Worm (Caenorhabditis elegans) whole organism, young adult: Measurements from ENCODE around the gene rab-14.

Experiments
- B0035.1 ChIP-seq: sonication (generic microtip); optimal IDR thresholded peaks from 2 replicates; lab custom pipeline; 2016; ENCODE audit warnings: missing genetic modification characterization, mild to moderate bottlenecking, missing compliant biosample characterization, missing genotype, missing genetic modification reagents
- B0261.1 ChIP-seq: sonication (generic microtip); optimal IDR thresholded peaks from 2 replicates; lab custom pipeline; 2016; ENCODE audit warnings: mild to moderate bottlenecking, missing genetic modification characterization, moderate library complexity, missing compliant biosample characterization
- B0336.3 ChIP-seq: fragments of 200-800 bp; sonication (Bioruptor generic); IDR thresholded peaks from 2 replicates; pipeline ENCODE4 v1.3.6; 2022; ENCODE audit warnings: missing genetic modification characterization, missing compliant biosample characterization
- F22D6.2 ChIP-seq: sonication (generic microtip); optimal IDR thresholded peaks from 2 replicates; lab custom pipeline; 2016; ENCODE audit warnings: mild to moderate bottlenecking, missing genetic modification characterization, missing compliant biosample characterization
- F39B2.1 ChIP-seq: fragments of 200-800 bp; sonication (Bioruptor generic); IDR thresholded peaks from 2 replicates; pipeline ENCODE4 v1.3.6; 2022; ENCODE audit warnings: missing genetic modification reagents, missing genetic modification characterization, missing compliant biosample characterization
- F52B5.7 ChIP-seq: sonication (generic microtip); optimal IDR thresholded peaks from 2 replicates; lab custom pipeline; 2016; ENCODE audit warnings: mild to moderate bottlenecking, missing genetic modification characterization, missing compliant biosample characterization
- F55B11.4 ChIP-seq: sonication (generic microtip); optimal IDR thresholded peaks from 2 replicates; lab custom pipeline; 2016; ENCODE audit warnings: missing compliant biosample characterization, missing genetic modification characterization, borderline replicate concordance; ENCODE audit not compliant: insufficient read depth
- K11D2.4 ChIP-seq: fragments of 200-800 bp; sonication (Bioruptor generic); IDR thresholded peaks from 2 replicates; pipeline ENCODE4 v1.3.6; 2022; ENCODE audit warnings: missing genetic modification reagents, missing genetic modification characterization, missing compliant biosample characterization
- K12H6.12 ChIP-seq: fragments of 200-800 bp; sonication (Bioruptor generic); optimal IDR thresholded peaks from 2 replicates; lab custom pipeline; 2018; ENCODE audit warnings: mild to moderate bottlenecking, missing genetic modification characterization, missing compliant biosample characterization
- Y56A3A.18 ChIP-seq: fragments of 200-800 bp; sonication (Bioruptor generic); IDR thresholded peaks from 2 replicates; pipeline ENCODE4 v1.3.6; 2022; ENCODE audit warnings: missing genetic modification reagents, missing genetic modification characterization, missing compliant biosample characterization
- Y79H2A.3 ChIP-seq: fragments of 200-800 bp; sonication (Bioruptor generic); conservative IDR thresholded peaks from 2 replicates; pipeline ENCODE4 v1.3.6; 2022; ENCODE audit warnings: missing genetic modification reagents, missing genetic modification characterization, missing compliant biosample characterization
- ZK185.1 ChIP-seq: sonication (generic microtip); optimal IDR thresholded peaks from 2 replicates; lab custom pipeline; 2016; ENCODE audit warnings: mild to moderate bottlenecking, missing genetic modification characterization, missing compliant biosample characterization; ENCODE audit not compliant: poor library complexity, severe bottlenecking
- ama-1 ChIP-seq, 3 experiments: fragments of 150-350 bp in 1 of 3; sonication (generic microtip) in 2 of 3; optimal IDR thresholded peaks; 2 replicates each; lab custom pipeline; 2014 to 2018; ENCODE audit warnings: missing biosample characterization in 2 of 3, missing genetic modification characterization in 2 of 3, missing genetic modification reagents in 2 of 3
- attf-3 ChIP-seq: fragments of 200-800 bp; sonication (Bioruptor generic); conservative IDR thresholded peaks from 2 replicates; pipeline ENCODE4 v1.3.6; 2022; ENCODE audit warnings: missing genetic modification reagents, missing genetic modification characterization, missing compliant biosample characterization
- attf-5 ChIP-seq: fragments of 200-800 bp; sonication (Bioruptor generic); optimal IDR thresholded peaks from 2 replicates; lab custom pipeline; 2018; ENCODE audit warnings: mild to moderate bottlenecking, missing genetic modification characterization, missing compliant biosample characterization
- cebp-1 ChIP-seq, 2 experiments: fragments of 200-800 bp in 1 of 2; sonication (Bioruptor generic) in 1 of 2; sonication (generic microtip) in 1 of 2; IDR thresholded peaks in 1 of 2; optimal IDR thresholded peaks in 1 of 2; 2 replicates each; pipeline versions ENCODE4 v1.3.6 to Lab custom; 2017 to 2022; ENCODE audit warnings: missing compliant biosample characterization in 2 of 2, missing genetic modification characterization in 2 of 2, mild to moderate bottlenecking in 1 of 2, missing genetic modification reagents in 1 of 2, moderate library complexity in 1 of 2
- cebp-2 ChIP-seq: fragments of 200-800 bp; sonication (Bioruptor generic); IDR thresholded peaks from 2 replicates; pipeline ENCODE4 v1.3.6; 2022; ENCODE audit warnings: missing genetic modification characterization, missing compliant biosample characterization
- ceh-27 ChIP-seq: fragments of 200-800 bp; sonication (Bioruptor generic); optimal IDR thresholded peaks from 2 replicates; lab custom pipeline; 2018; ENCODE audit warnings: mild to moderate bottlenecking, missing genetic modification characterization, moderate library complexity, missing compliant biosample characterization
- ceh-40 ChIP-seq: fragments of 200-800 bp; sonication (Bioruptor generic); IDR thresholded peaks from 2 replicates; pipeline ENCODE4 v1.3.6; 2022; ENCODE audit warnings: missing genetic modification characterization, missing compliant biosample characterization
- dpff-1 ChIP-seq: sonication (generic microtip); optimal IDR thresholded peaks from 2 replicates; lab custom pipeline; 2017; ENCODE audit warnings: mild to moderate bottlenecking, missing genetic modification characterization, missing compliant biosample characterization
- egl-44 ChIP-seq: fragments of 200-800 bp; sonication (Bioruptor generic); IDR thresholded peaks from 2 replicates; pipeline ENCODE4 v1.3.6; 2022; ENCODE audit warnings: missing genetic modification reagents, missing genetic modification characterization, missing compliant biosample characterization
- hmg-1.2 ChIP-seq: fragments of 200-800 bp; sonication (Bioruptor generic); IDR thresholded peaks from 2 replicates; pipeline ENCODE4 v1.3.6; 2022; ENCODE audit warnings: missing genetic modification reagents, missing genetic modification characterization, missing compliant biosample characterization
- hmg-20 ChIP-seq: fragments of 200-800 bp; sonication (Bioruptor generic); IDR thresholded peaks from 2 replicates; pipeline ENCODE4 v1.3.6; 2022; ENCODE audit warnings: missing genetic modification reagents, missing genetic modification characterization, missing compliant biosample characterization
- hsf-1 ChIP-seq: fragments of 200-800 bp; sonication (Bioruptor generic); IDR thresholded peaks from 2 replicates; pipeline ENCODE4 v1.3.6; 2022; ENCODE audit warnings: missing genetic modification reagents, missing genetic modification characterization, missing compliant biosample characterization
- let-526 ChIP-seq: fragments of 200-800 bp; sonication (Bioruptor generic); IDR thresholded peaks from 2 replicates; pipeline ENCODE4 v1.3.6; 2022; ENCODE audit warnings: missing genetic modification reagents, missing genetic modification characterization, missing compliant biosample characterization
- let-607 ChIP-seq, 2 experiments: fragments of 200-800 bp in 1 of 2; sonication (Bioruptor generic) in 1 of 2; sonication (generic microtip) in 1 of 2; optimal IDR thresholded peaks; 2 replicates each; lab custom pipeline; 2016 to 2018; ENCODE audit warnings: mild to moderate bottlenecking in 2 of 2, missing compliant biosample characterization in 2 of 2, missing genetic modification characterization in 2 of 2, moderate library complexity in 2 of 2, missing genotype in 1 of 2
- lin-26 ChIP-seq: fragments of 200-800 bp; sonication (Bioruptor generic); IDR thresholded peaks from 2 replicates; pipeline ENCODE4 v1.3.6; 2022; ENCODE audit warnings: missing genetic modification reagents, missing genetic modification characterization, missing compliant biosample characterization
- lin-40 ChIP-seq: sonication (generic microtip); optimal IDR thresholded peaks from 2 replicates; lab custom pipeline; 2016; ENCODE audit warnings: missing genetic modification characterization, mild to moderate bottlenecking, missing compliant biosample characterization, missing genotype, missing genetic modification reagents
- lir-1 ChIP-seq: fragments of 200-800 bp; sonication (Bioruptor generic); conservative IDR thresholded peaks from 2 replicates; pipeline ENCODE4 v1.3.6; 2022; ENCODE audit warnings: missing genetic modification reagents, missing genetic modification characterization, missing compliant biosample characterization
- madf-10 ChIP-seq: sonication (generic microtip); optimal IDR thresholded peaks from 2 replicates; lab custom pipeline; 2016; ENCODE audit warnings: mild to moderate bottlenecking, missing genetic modification characterization, missing compliant biosample characterization
- mxl-1 ChIP-seq: sonication (generic microtip); optimal IDR thresholded peaks from 2 replicates; lab custom pipeline; 2016; ENCODE audit warnings: missing genetic modification characterization, missing compliant biosample characterization
- nfya-2 ChIP-seq: fragments of 200-800 bp; sonication (Bioruptor generic); IDR thresholded peaks from 2 replicates; pipeline ENCODE4 v1.3.6; 2022; ENCODE audit warnings: missing genetic modification reagents, missing genetic modification characterization, missing compliant biosample characterization
- nfyb-1 ChIP-seq: fragments of 200-800 bp; sonication (Bioruptor generic); IDR thresholded peaks from 2 replicates; pipeline ENCODE4 v1.3.6; 2022; ENCODE audit warnings: missing genetic modification reagents, missing genetic modification characterization, missing compliant biosample characterization
- nhr-80 ChIP-seq: sonication (generic microtip); optimal IDR thresholded peaks from 2 replicates; lab custom pipeline; 2016; ENCODE audit warnings: missing genetic modification characterization, missing compliant biosample characterization
- pbrm-1 ChIP-seq: fragments of 200-800 bp; sonication (Bioruptor generic); IDR thresholded peaks from 2 replicates; pipeline ENCODE4 v1.3.6; 2022; ENCODE audit warnings: missing genetic modification reagents, missing genetic modification characterization, missing compliant biosample characterization
- snpc-4 ChIP-seq, 5 experiments: fragments of 150-350 bp in 1 of 5; sonication (generic microtip) in 4 of 5; optimal IDR thresholded peaks; 2 replicates each; lab custom pipeline; 2014 to 2018; ENCODE audit warnings: missing genetic modification characterization in 5 of 5, missing biosample characterization in 3 of 5, antibody characterized with exemption in 2 of 5, mild to moderate bottlenecking in 2 of 5, missing compliant biosample characterization in 2 of 5, missing genotype in 2 of 5, moderate library complexity in 2 of 5, missing genetic modification reagents in 1 of 5
- somi-1 ChIP-seq: fragments of 200-800 bp; sonication (Bioruptor generic); optimal IDR thresholded peaks from 2 replicates; lab custom pipeline; 2018; ENCODE audit warnings: mild to moderate bottlenecking, missing genetic modification characterization, missing compliant biosample characterization
- sptf-2 ChIP-seq: fragments of 200-800 bp; sonication (Bioruptor generic); optimal IDR thresholded peaks from 2 replicates; lab custom pipeline; 2018; ENCODE audit warnings: mild to moderate bottlenecking, missing genetic modification characterization, missing compliant biosample characterization
- tbx-9 ChIP-seq: sonication (generic microtip); optimal IDR thresholded peaks from 2 replicates; lab custom pipeline; 2016; ENCODE audit warnings: borderline replicate concordance, missing genetic modification characterization, inconsistent platforms, missing compliant biosample characterization
- tlf-1 ChIP-seq: fragments of 200-800 bp; sonication (Bioruptor generic); optimal IDR thresholded peaks from 2 replicates; lab custom pipeline; 2018; ENCODE audit warnings: mild to moderate bottlenecking, missing genetic modification characterization, missing compliant biosample characterization
- unc-62 ChIP-seq: fragments of 150-350 bp; optimal IDR thresholded peaks from 2 replicates; lab custom pipeline; 2014; ENCODE audit warnings: missing biosample characterization, missing genetic modification reagents, missing genetic modification characterization
- zfh-2 ChIP-seq: fragments of 200-800 bp; sonication (Bioruptor generic); conservative IDR thresholded peaks from 2 replicates; pipeline ENCODE4 v1.3.6; 2022; ENCODE audit warnings: missing genetic modification reagents, missing genetic modification characterization, missing compliant biosample characterization
- zim-3 ChIP-seq: sonication (generic microtip); optimal IDR thresholded peaks from 2 replicates; lab custom pipeline; 2017; ENCODE audit warnings: mild to moderate bottlenecking, missing genetic modification characterization, moderate library complexity, missing compliant biosample characterization
- ztf-18 ChIP-seq: sonication (generic microtip); optimal IDR thresholded peaks from 2 replicates; lab custom pipeline; 2016; ENCODE audit warnings: missing genotype, mild to moderate bottlenecking, missing genetic modification characterization, missing compliant biosample characterization
- ztf-22 ChIP-seq: fragments of 200-800 bp; sonication (Bioruptor generic); optimal IDR thresholded peaks from 2 replicates; lab custom pipeline; 2018; ENCODE audit warnings: mild to moderate bottlenecking, missing genetic modification characterization, moderate library complexity, missing compliant biosample characterization
- ztf-3 ChIP-seq: fragments of 200-800 bp; sonication (Bioruptor generic); optimal IDR thresholded peaks from 2 replicates; lab custom pipeline; 2018; ENCODE audit warnings: mild to moderate bottlenecking, missing genetic modification characterization, missing compliant biosample characterization
- ztf-6 ChIP-seq: fragments of 200-800 bp; sonication (Bioruptor generic); IDR thresholded peaks from 2 replicates; pipeline ENCODE4 v1.3.6; 2022; ENCODE audit warnings: missing genetic modification reagents, missing genetic modification characterization, missing compliant biosample characterization

rab-14 gene

ce11 chrX:15607498-15608019, 1.1 kb upstream of the rab-14 start, which contains the start of gene nipi-3 (continued):
- TF ChIP-seq let-526 (GFP tag; lab: Robert Waterston, UW) (peak; percentile 88), ztf-18 (peak; percentile 71), let-607 (tag; optimal IDR thresholded peaks at IDR 0.05; lab: Kevin White, UChicago) (peak; percentile 73 to 91), madf-10 (peak; percentile 90), lin-26 (GFP tag; lab: Robert Waterston, UW) (peak; percentile 83), attf-5 (GFP tag; lab: Kevin White, UChicago) (peak; percentile 95), attf-3 (peak; percentile 31; the same call in 1 of the 2 replicates), lin-40 (tag; lab: Kevin White, UChicago) (peak; percentile 94), Y56A3A.18 (GFP tag; lab: Robert Waterston, UW) (peak; percentile 69; the same call in 1 of the 2 replicates), pbrm-1 (GFP tag; lab: Robert Waterston, UW) (peak; percentile 90), K11D2.4 (peak; percentile 95), hmg-20 (GFP tag; lab: Robert Waterston, UW) (0 out of 2 replicates have a peak, but pooled peaks have one; percentile 35), ztf-3 (GFP tag; lab: Kevin White, UChicago) (peak; percentile 58), nfyb-1 (GFP tag; lab: Robert Waterston, UW) (peak; percentile 92), ceh-27 (peak; percentile 86), tlf-1 (peak; percentile 70), snpc-4 (GFP tag; optimal IDR thresholded peaks at IDR 0.05; lab: Kevin White, UChicago) (peak; percentile 18), snpc-4 (tag; optimal IDR thresholded peaks at IDR 0.05; lab: Kevin White, UChicago) (peak; percentile 13 to 74 (median 66)), ZK185.1 (tag; lab: Kevin White, UChicago) (peak; percentile 84), B0336.3 (peak; percentile 73), unc-62 (GFP tag; lab: Kevin White, UChicago) (peak; percentile 93), zfh-2 (GFP tag; lab: Robert Waterston, UW) (peak; percentile 94), lir-1 (GFP tag; lab: Robert Waterston, UW) (peak; percentile 77; the same call in 1 of the 2 replicates), ztf-6 (GFP tag; lab: Robert Waterston, UW) (no peak), mxl-1 (no peak), nhr-80 (tag; lab: Kevin White, UChicago) (peak; percentile 99), hmg-1.2 (peak; percentile 65), K12H6.12 (tag; lab: Kevin White, UChicago) (peak; percentile 92), F55B11.4 (no peak), B0035.1 (tag; lab: Kevin White, UChicago) (peak; percentile 21), hsf-1 (GFP tag; lab: Robert Waterston, UW) (peak; percentile 77), Y79H2A.3 (GFP tag; lab: Robert Waterston, UW) (no peak), somi-1 (GFP tag; lab: Kevin White, UChicago) (peak; percentile 86), B0261.1 (tag; lab: Kevin White, UChicago) (no peak), F52B5.7 (tag; lab: Kevin White, UChicago) (no peak), egl-44 (GFP tag; lab: Robert Waterston, UW) (peak; percentile 81), ztf-22 (GFP tag; lab: Kevin White, UChicago) (peak; percentile 87), F22D6.2 (tag; lab: Kevin White, UChicago) (peak; percentile 61)

ce11 chrX:15604236-15604635, 2.2 kb downstream of the rab-14 start:
- TF ChIP-seq hmg-1.2 (0 out of 2 replicates have a peak, but pooled peaks have one; percentile 8), sptf-2 (no peak), F55B11.4 (no peak), zim-3 (tag; lab: Kevin White, UChicago) (no peak), cebp-1 (GFP tag; IDR thresholded peaks at IDR 0.05; lab: Robert Waterston, UW) (no peak), cebp-1 (tag; optimal IDR thresholded peaks at IDR 0.05; lab: Kevin White, UChicago) (peak; percentile 15), F39B2.1 (GFP tag; lab: Robert Waterston, UW) (0 out of 2 replicates have a peak, but pooled peaks have one; percentile 23), ama-1 (optimal IDR thresholded peaks at IDR 0.05; lab: Kevin White, UChicago) (no peak), ama-1 (GFP tag; optimal IDR thresholded peaks at IDR 0.05; lab: Kevin White, UChicago) (no peak), unc-62 (GFP tag; lab: Kevin White, UChicago) (no peak), dpff-1 (tag; lab: Kevin White, UChicago) (no peak), cebp-2 (GFP tag; lab: Robert Waterston, UW) (no peak), nfya-2 (GFP tag; lab: Robert Waterston, UW) (no peak), ceh-40 (no peak), tbx-9 (no peak)
